Worm (Caenorhabditis elegans) whole organism, L4/young adult: ENCODE results near the gene C56A3.5.

Experiments
- W03F9.2 ChIP-seq: fragments of 150-350 bp; optimal IDR thresholded peaks from 2 replicates; lab custom pipeline; 2014; ENCODE audit warnings: missing biosample characterization, missing genetic modification characterization
- him-1 ChIP-seq: sonication (generic microtip); optimal IDR thresholded peaks from 2 replicates; lab custom pipeline; 2016; ENCODE audit warnings: missing genotype, missing genetic modification reagents, missing genetic modification characterization, missing compliant biosample characterization

DNA sequence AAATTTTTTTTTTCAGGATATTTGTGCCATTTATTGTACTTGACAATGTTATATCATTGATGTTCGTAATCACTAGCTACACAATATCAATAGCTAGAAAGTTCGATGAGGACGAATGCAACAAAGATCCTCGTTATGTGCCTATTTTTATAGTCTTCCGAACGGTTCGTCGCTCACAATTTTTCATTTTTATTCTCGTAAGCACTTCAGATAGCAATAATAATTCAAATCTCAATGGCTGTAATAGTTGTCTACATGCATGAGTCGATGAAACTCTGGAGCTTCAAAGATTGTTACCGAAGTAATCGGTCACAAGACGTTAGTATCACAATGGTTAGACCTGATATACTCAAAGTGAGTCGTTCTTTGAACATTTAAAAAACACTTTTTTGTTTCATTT, 22.6 kb upstream of the C56A3.5 start:
- TF ChIP-seq him-1 (tag; lab: Kevin White, UChicago) (no peak), W03F9.2 (tag; lab: Kevin White, UChicago) (no peak)
